Worm (Caenorhabditis elegans) whole organism, late embryonic: Measurements from ENCODE around the gene F55G11.8.
A peak's percentile ranks its signal among the peaks of the same experiment; 100 is the strongest.

ENCODE experiments used
- C08G9.2 ChIP-seq: sonication (generic microtip); optimal IDR thresholded peaks from 2 replicates; lab custom pipeline; 2016; ENCODE audit warnings: mild to moderate bottlenecking, missing genetic modification characterization, moderate library complexity, missing compliant biosample characterization
- C38D4.7 ChIP-seq: fragments of 200-800 bp; sonication (Bioruptor generic); optimal IDR thresholded peaks from 2 replicates; lab custom pipeline; 2018; ENCODE audit warnings: mild to moderate bottlenecking, missing genetic modification characterization, moderate library complexity, missing compliant biosample characterization
- F13H6.1 ChIP-seq: sonication (generic microtip); optimal IDR thresholded peaks from 2 replicates; lab custom pipeline; 2016; ENCODE audit warnings: missing genetic modification characterization, missing compliant biosample characterization
- Y22D7AL.16 ChIP-seq: sonication (generic microtip); optimal IDR thresholded peaks from 2 replicates; lab custom pipeline; 2016; ENCODE audit warnings: missing genetic modification characterization, missing compliant biosample characterization
- ahr-1 ChIP-seq: sonication (generic microtip); optimal IDR thresholded peaks from 2 replicates; lab custom pipeline; 2016; ENCODE audit warnings: missing genetic modification characterization, missing compliant biosample characterization
- ceh-30 ChIP-seq: fragments of 150-350 bp; optimal IDR thresholded peaks from 2 replicates; lab custom pipeline; 2014; ENCODE audit warnings: missing biosample characterization, missing genetic modification characterization
- ceh-31 ChIP-seq: sonication (generic microtip); optimal IDR thresholded peaks from 2 replicates; lab custom pipeline; 2016; ENCODE audit warnings: missing genetic modification characterization, missing compliant biosample characterization
- ceh-45 ChIP-seq: fragments of 200-800 bp; sonication (Bioruptor generic); IDR thresholded peaks from 2 replicates; pipeline ENCODE4 v1.3.6; 2022; ENCODE audit warnings: missing genetic modification reagents, missing genetic modification characterization, missing compliant biosample characterization
- ceh-48 ChIP-seq: sonication (generic microtip); optimal IDR thresholded peaks from 2 replicates; lab custom pipeline; 2016; ENCODE audit warnings: missing genetic modification characterization, inconsistent platforms, missing compliant biosample characterization
- ceh-9 ChIP-seq: sonication (generic microtip); optimal IDR thresholded peaks from 2 replicates; lab custom pipeline; 2016; ENCODE audit warnings: mild to moderate bottlenecking, missing genetic modification characterization, inconsistent platforms, missing compliant biosample characterization
- che-1 ChIP-seq: sonication (generic microtip); optimal IDR thresholded peaks from 2 replicates; lab custom pipeline; 2016; ENCODE audit warnings: mild to moderate bottlenecking, missing genetic modification characterization, missing compliant biosample characterization
- elt-2 ChIP-seq: sonication (generic microtip); optimal IDR thresholded peaks from 2 replicates; lab custom pipeline; 2016; ENCODE audit warnings: missing genetic modification reagents, missing genetic modification characterization, missing compliant biosample characterization
- ets-4 ChIP-seq: sonication (generic microtip); optimal IDR thresholded peaks from 2 replicates; lab custom pipeline; 2016; ENCODE audit warnings: missing genetic modification characterization, missing compliant biosample characterization
- fax-1 ChIP-seq: sonication (generic microtip); optimal IDR thresholded peaks from 2 replicates; lab custom pipeline; 2016; ENCODE audit warnings: missing genotype, missing genetic modification characterization, missing compliant biosample characterization
- gmeb-2 ChIP-seq: sonication (generic microtip); optimal IDR thresholded peaks from 2 replicates; lab custom pipeline; 2016; ENCODE audit warnings: missing genetic modification characterization, inconsistent platforms, missing compliant biosample characterization
- hlh-15 ChIP-seq: sonication (generic microtip); optimal IDR thresholded peaks from 2 replicates; lab custom pipeline; 2016; ENCODE audit warnings: missing genetic modification characterization, missing compliant biosample characterization
- hlh-6 ChIP-seq: sonication (generic microtip); optimal IDR thresholded peaks from 2 replicates; lab custom pipeline; 2016; ENCODE audit warnings: missing genotype, missing genetic modification characterization, missing compliant biosample characterization
- lin-11 ChIP-seq: fragments of 200-800 bp; sonication (Bioruptor generic); optimal IDR thresholded peaks from 2 replicates; lab custom pipeline; 2018; ENCODE audit warnings: mild to moderate bottlenecking, missing genetic modification characterization, missing compliant biosample characterization
- nfya-1 ChIP-seq: sonication (generic microtip); optimal IDR thresholded peaks from 2 replicates; lab custom pipeline; 2017; ENCODE audit warnings: missing genetic modification characterization, mild to moderate bottlenecking, missing compliant biosample characterization, antibody characterized with exemption, moderate library complexity
- nhr-11 ChIP-seq: fragments of 150-350 bp; optimal IDR thresholded peaks from 2 replicates; lab custom pipeline; 2014; ENCODE audit warnings: missing biosample characterization, missing genetic modification characterization
- nhr-232 ChIP-seq: sonication (generic microtip); optimal IDR thresholded peaks from 2 replicates; lab custom pipeline; 2016; ENCODE audit warnings: missing genetic modification characterization, missing compliant biosample characterization
- odd-2 ChIP-seq: sonication (generic microtip); optimal IDR thresholded peaks from 2 replicates; lab custom pipeline; 2017; ENCODE audit warnings: antibody characterized with exemption, mild to moderate bottlenecking, missing genetic modification characterization, missing compliant biosample characterization
- pax-1 ChIP-seq: fragments of 150-350 bp; optimal IDR thresholded peaks from 2 replicates; lab custom pipeline; 2014; ENCODE audit warnings: missing biosample characterization, missing genetic modification characterization
- pha-4 ChIP-seq: fragments of 150-350 bp; optimal IDR thresholded peaks from 2 replicates; lab custom pipeline; 2018; ENCODE audit warnings: missing biosample characterization, missing genetic modification reagents, missing genetic modification characterization
- pros-1 ChIP-seq: fragments of 150-350 bp; optimal IDR thresholded peaks from 2 replicates; lab custom pipeline; 2014; ENCODE audit warnings: missing biosample characterization, missing genetic modification reagents, missing genetic modification characterization
- sdc-2 ChIP-seq: sonication (generic microtip); optimal IDR thresholded peaks from 2 replicates; lab custom pipeline; 2016; ENCODE audit warnings: missing genotype, missing genetic modification characterization, missing compliant biosample characterization
- sox-4 ChIP-seq: sonication (generic microtip); optimal IDR thresholded peaks from 2 replicates; lab custom pipeline; 2017; ENCODE audit warnings: mild to moderate bottlenecking, missing genetic modification characterization, inconsistent platforms, missing compliant biosample characterization
- syd-9 ChIP-seq: sonication (generic microtip); optimal IDR thresholded peaks from 2 replicates; lab custom pipeline; 2016; ENCODE audit warnings: mild to moderate bottlenecking, missing genetic modification characterization, moderate library complexity, missing compliant biosample characterization
- tbx-2 ChIP-seq: sonication (generic microtip); optimal IDR thresholded peaks from 2 replicates; lab custom pipeline; 2016; ENCODE audit warnings: missing genetic modification characterization, missing compliant biosample characterization
- tbx-7 ChIP-seq: sonication (generic microtip); optimal IDR thresholded peaks from 2 replicates; lab custom pipeline; 2016; ENCODE audit warnings: missing genotype, missing genetic modification characterization, missing compliant biosample characterization
- ttx-3 ChIP-seq: sonication (generic microtip); optimal IDR thresholded peaks from 2 replicates; lab custom pipeline; 2016; ENCODE audit warnings: missing genetic modification reagents, missing genetic modification characterization, missing compliant biosample characterization
- unc-3 ChIP-seq, 2 experiments: fragments of 200-800 bp in 1 of 2; sonication (Bioruptor generic) in 1 of 2; sonication (generic microtip) in 1 of 2; conservative IDR thresholded peaks in 1 of 2; optimal IDR thresholded peaks in 1 of 2; 2 replicates each; pipeline versions ENCODE4 v1.3.6 to Lab custom; 2016 to 2022; ENCODE audit warnings: missing compliant biosample characterization in 2 of 2, missing genetic modification characterization in 2 of 2, missing genetic modification reagents in 1 of 2
- unc-42 ChIP-seq: sonication (generic microtip); optimal IDR thresholded peaks from 2 replicates; lab custom pipeline; 2016; ENCODE audit warnings: missing genotype, missing genetic modification characterization, missing compliant biosample characterization
- unc-55 ChIP-seq: sonication (generic microtip); optimal IDR thresholded peaks from 2 replicates; lab custom pipeline; 2017; ENCODE audit warnings: missing biosample characterization, missing genetic modification reagents, missing genetic modification characterization
- zip-5 ChIP-seq: sonication (generic microtip); optimal IDR thresholded peaks from 2 replicates; lab custom pipeline; 2016; ENCODE audit warnings: missing genetic modification characterization, missing compliant biosample characterization
- ztf-16 ChIP-seq: sonication (generic microtip); optimal IDR thresholded peaks from 2 replicates; lab custom pipeline; 2017; ENCODE audit warnings: missing genetic modification characterization, missing compliant biosample characterization

Gene F55G11.8

ce11 chrIV:12962564-12962963 is at the start of gene F55G11.8:
Gene F55G11.8 (plus strand): TSS chrIV:12962808.
- TF ChIP-seq unc-55 (GFP tag; lab: Kevin White, UChicago) (no peak), elt-2 (tag; lab: Kevin White, UChicago) (peak; percentile 3)

ce11 chrIV:12914532-12915019 is 48.0 kb upstream of the F55G11.8 start, which contains the start of gene irg-6:
Gene irg-6 (minus strand): TSS chrIV:12914969.
- TF ChIP-seq fax-1 (tag; lab: Kevin White, UChicago) = no peak
- TF ChIP-seq sox-4 (tag; lab: Kevin White, UChicago) = no peak
- no peak for TF ChIP-seq zip-5 (tag; lab: Kevin White, UChicago)
- TF ChIP-seq nfya-1 (tag; lab: Kevin White, UChicago) = no peak
- TF ChIP-seq C08G9.2 (tag; lab: Kevin White, UChicago) = no peak
- TF ChIP-seq nhr-232 = no peak
- no peak for TF ChIP-seq syd-9 (tag; lab: Kevin White, UChicago)
- no peak for TF ChIP-seq nhr-11 (tag; lab: Kevin White, UChicago)
- no peak for TF ChIP-seq ahr-1 (tag; lab: Kevin White, UChicago)
- TF ChIP-seq pros-1 = no peak
- TF ChIP-seq hlh-6 (tag; lab: Kevin White, UChicago) = no peak
- TF ChIP-seq gmeb-2 = no peak
- no peak for TF ChIP-seq Y22D7AL.16 (tag; lab: Kevin White, UChicago)
- TF ChIP-seq ets-4 (tag; lab: Kevin White, UChicago) = no peak
- TF ChIP-seq ceh-9 (tag; lab: Kevin White, UChicago) = no peak
- TF ChIP-seq unc-3 (GFP tag; conservative IDR thresholded peaks at IDR 0.05; lab: Robert Waterston, UW) = no peak
- TF ChIP-seq unc-3 (tag; optimal IDR thresholded peaks at IDR 0.05; lab: Kevin White, UChicago) = no peak
- no peak for TF ChIP-seq che-1 (tag; lab: Kevin White, UChicago)
- TF ChIP-seq, all 69 proteins: peak for 0

- no peak for TF ChIP-seq nhr-232
- TF ChIP-seq pros-1 = no peak
Observed at ce11 chrIV:12915479-12915878, 47.1 kb upstream of the F55G11.8 start, which contains the start of gene srz-15. Gene srz-15 (plus strand): TSS chrIV:12915779.

DNA sequence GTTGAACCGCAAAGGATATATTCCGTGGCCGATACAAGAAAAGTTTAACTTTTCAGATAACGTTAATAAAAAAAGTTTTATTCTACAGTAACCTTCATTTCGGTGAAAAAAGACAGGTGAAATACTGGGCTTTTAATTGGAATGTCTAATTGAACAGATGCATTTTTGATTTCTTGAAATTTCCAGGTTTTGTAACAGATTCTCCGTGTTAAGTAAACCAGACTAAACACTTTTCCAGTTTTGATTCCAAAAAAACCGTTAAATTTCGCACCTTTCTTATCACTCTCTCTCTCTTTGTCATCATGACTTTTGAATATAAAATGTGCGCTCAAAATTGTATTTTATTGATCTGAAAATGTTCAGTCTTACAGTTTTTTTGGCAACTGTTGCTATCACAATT is 44.4 kb upstream of the F55G11.8 start, which contains the start of gene C32H11.3:
Gene C32H11.3 (plus strand): TSS at position 301 of the 400 bp plus-strand sequence.
- no peak for TF ChIP-seq unc-42 (tag; lab: Kevin White, UChicago)
- TF ChIP-seq nhr-232 = no peak
- no peak for TF ChIP-seq C08G9.2 (tag; lab: Kevin White, UChicago)
- TF ChIP-seq ceh-30 = no peak
- no peak for TF ChIP-seq tbx-2
- TF ChIP-seq pha-4 = no peak
- no peak for TF ChIP-seq ceh-45
- no peak for TF ChIP-seq ztf-16
- no peak for TF ChIP-seq F13H6.1 (tag; lab: Kevin White, UChicago)
- TF ChIP-seq odd-2 (tag; lab: Kevin White, UChicago) = no peak
- no peak for TF ChIP-seq tbx-7 (tag; lab: Kevin White, UChicago)
- no peak for TF ChIP-seq ceh-9 (tag; lab: Kevin White, UChicago)
- no peak for TF ChIP-seq hlh-15 (tag; lab: Kevin White, UChicago)
- no peak for TF ChIP-seq pax-1
- TF ChIP-seq pros-1 = no peak
- no peak for TF ChIP-seq C38D4.7 (GFP tag; lab: Kevin White, UChicago)
- no peak for TF ChIP-seq ceh-31
- no peak for TF ChIP-seq ttx-3 (tag; lab: Kevin White, UChicago)
- no peak for TF ChIP-seq sdc-2 (tag; lab: Kevin White, UChicago)
- TF ChIP-seq, all 69 proteins: peak for 0

DNA sequence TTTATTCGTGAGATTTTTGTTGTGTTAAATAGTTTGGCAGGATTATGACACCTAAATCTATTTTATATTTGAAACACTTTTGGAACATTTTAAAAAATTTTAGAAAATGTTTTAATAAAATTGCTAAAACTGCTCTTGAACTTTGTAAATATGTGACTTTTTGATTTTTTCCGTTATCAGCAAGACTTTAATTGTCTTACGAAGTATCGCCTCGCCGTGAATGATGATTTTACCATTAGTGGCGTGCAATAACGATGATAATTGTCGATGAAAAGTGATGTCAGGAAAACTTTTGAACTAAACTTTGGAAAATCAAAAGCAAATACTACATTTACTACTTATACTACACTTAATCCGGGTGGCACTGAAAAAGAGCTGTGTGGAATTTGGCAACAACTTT is 42.1 kb upstream of the F55G11.8 start:
- TF ChIP-seq ceh-48 = no peak
- no peak for TF ChIP-seq unc-42 (tag; lab: Kevin White, UChicago)
- TF ChIP-seq lin-11 (tag; lab: Kevin White, UChicago) = no peak
- no peak for TF ChIP-seq F13H6.1 (tag; lab: Kevin White, UChicago)
- no peak for TF ChIP-seq pros-1
